Worm (Caenorhabditis elegans) whole organism, mixed stage, embryonic: ENCODE measurements around the gene C25A8.5.
A peak's percentile ranks its signal among the peaks of the same experiment; 100 is the strongest.

ENCODE experiments used
- M03D4.4 ChIP-seq: sonication (generic microtip); optimal IDR thresholded peaks from 2 replicates; lab custom pipeline; 2017; ENCODE audit warnings: mild to moderate bottlenecking, missing genetic modification characterization, missing compliant biosample characterization
- bed-3 ChIP-seq: fragments of 200-800 bp; sonication (Bioruptor generic); optimal IDR thresholded peaks from 3 replicates; lab custom pipeline; 2018; ENCODE audit warnings: mild to moderate bottlenecking, missing genetic modification characterization, moderate library complexity, missing compliant biosample characterization
- ceh-39 ChIP-seq: fragments of 150-350 bp; optimal IDR thresholded peaks from 2 replicates; lab custom pipeline; 2014; ENCODE audit warnings: missing biosample characterization, missing genetic modification characterization
- ceh-43 ChIP-seq: fragments of 200-800 bp; sonication (Bioruptor generic); optimal IDR thresholded peaks from 2 replicates; lab custom pipeline; 2018; ENCODE audit warnings: mild to moderate bottlenecking, missing genetic modification characterization, moderate library complexity, missing compliant biosample characterization
- ces-1 ChIP-seq: fragments of 150-350 bp; optimal IDR thresholded peaks from 2 replicates; lab custom pipeline; 2014; ENCODE audit warnings: missing biosample characterization, missing genetic modification reagents, missing genetic modification characterization
- cnd-1 ChIP-seq: fragments of 200-800 bp; sonication (Bioruptor generic); optimal IDR thresholded peaks from 2 replicates; lab custom pipeline; 2018; ENCODE audit warnings: mild to moderate bottlenecking, missing genetic modification characterization, missing compliant biosample characterization
- drap-1 ChIP-seq: fragments of 200-800 bp; sonication (Bioruptor generic); optimal IDR thresholded peaks from 3 replicates; lab custom pipeline; 2018; ENCODE audit warnings: mild to moderate bottlenecking, missing genetic modification characterization, missing compliant biosample characterization
- elt-1 ChIP-seq: sonication (generic microtip); optimal IDR thresholded peaks from 2 replicates; lab custom pipeline; 2017; ENCODE audit warnings: missing genetic modification characterization, mild to moderate bottlenecking, missing compliant biosample characterization, antibody characterized with exemption, moderate library complexity, borderline replicate concordance; ENCODE audit not compliant: insufficient read depth
- ham-2 ChIP-seq: fragments of 200-800 bp; sonication (Bioruptor generic); optimal IDR thresholded peaks from 2 replicates; lab custom pipeline; 2018; ENCODE audit warnings: mild to moderate bottlenecking, missing genetic modification characterization, missing compliant biosample characterization
- hlh-1 ChIP-seq: fragments of 150-350 bp; optimal IDR thresholded peaks from 2 replicates; lab custom pipeline; 2014; ENCODE audit warnings: missing biosample characterization, missing genetic modification reagents, missing genetic modification characterization
- lin-13 ChIP-seq: fragments of 150-350 bp; optimal IDR thresholded peaks from 2 replicates; lab custom pipeline; 2014; ENCODE audit warnings: missing biosample characterization, missing genetic modification characterization
- lin-32 ChIP-seq: fragments of 200-800 bp; sonication (Bioruptor generic); optimal IDR thresholded peaks from 2 replicates; lab custom pipeline; 2018; ENCODE audit warnings: mild to moderate bottlenecking, missing genetic modification characterization, missing compliant biosample characterization
- lsy-2 ChIP-seq: fragments of 150-350 bp; optimal IDR thresholded peaks from 2 replicates; lab custom pipeline; 2014; ENCODE audit warnings: missing biosample characterization, missing genetic modification characterization
- mep-1 ChIP-seq: fragments of 150-350 bp; optimal IDR thresholded peaks from 2 replicates; lab custom pipeline; 2017; ENCODE audit warnings: missing biosample characterization, missing genetic modification reagents, missing genetic modification characterization, inconsistent platforms
- mls-2 ChIP-seq: sonication (generic microtip); optimal IDR thresholded peaks from 2 replicates; lab custom pipeline; 2016; ENCODE audit warnings: mild to moderate bottlenecking, missing genetic modification characterization, moderate library complexity, missing compliant biosample characterization
- nhr-12 ChIP-seq: fragments of 150-350 bp; optimal IDR thresholded peaks from 2 replicates; lab custom pipeline; 2014; ENCODE audit warnings: missing biosample characterization, missing genetic modification characterization
- nhr-2 ChIP-seq: fragments of 150-350 bp; optimal IDR thresholded peaks from 2 replicates; lab custom pipeline; 2014; ENCODE audit warnings: missing biosample characterization, missing genetic modification characterization
- nhr-237 ChIP-seq: fragments of 150-350 bp; optimal IDR thresholded peaks from 2 replicates; lab custom pipeline; 2014; ENCODE audit warnings: missing biosample characterization, missing genetic modification characterization
- nhr-28 ChIP-seq: fragments of 150-350 bp; optimal IDR thresholded peaks from 2 replicates; lab custom pipeline; 2014; ENCODE audit warnings: missing biosample characterization, missing genetic modification characterization
- nhr-76 ChIP-seq: sonication (generic microtip); optimal IDR thresholded peaks from 2 replicates; lab custom pipeline; 2017; ENCODE audit warnings: missing biosample characterization, missing genetic modification characterization
- pha-4 ChIP-seq: fragments of 150-350 bp; optimal IDR thresholded peaks from 2 replicates; lab custom pipeline; 2018; ENCODE audit warnings: missing biosample characterization, missing genetic modification reagents, missing genetic modification characterization
- sem-2 ChIP-seq: fragments of 200-800 bp; sonication (Bioruptor generic); optimal IDR thresholded peaks from 2 replicates; lab custom pipeline; 2018; ENCODE audit warnings: mild to moderate bottlenecking, missing genetic modification characterization, missing compliant biosample characterization
- snpc-4 ChIP-seq: fragments of 150-350 bp; optimal IDR thresholded peaks from 2 replicates; lab custom pipeline; 2014; ENCODE audit warnings: missing biosample characterization, missing genetic modification characterization
- sptf-1 ChIP-seq: sonication (generic microtip); optimal IDR thresholded peaks from 2 replicates; lab custom pipeline; 2017; ENCODE audit warnings: mild to moderate bottlenecking, missing genetic modification characterization, moderate library complexity, missing compliant biosample characterization
- tbx-8 ChIP-seq: fragments of 200-800 bp; sonication (Bioruptor generic); optimal IDR thresholded peaks from 2 replicates; lab custom pipeline; 2018; ENCODE audit warnings: mild to moderate bottlenecking, missing genetic modification characterization, moderate library complexity, missing compliant biosample characterization
- unc-120 ChIP-seq: sonication (generic microtip); optimal IDR thresholded peaks from 2 replicates; lab custom pipeline; 2017; ENCODE audit warnings: missing genetic modification characterization, missing compliant biosample characterization; ENCODE audit not compliant: poor library complexity, severe bottlenecking
- unc-62 ChIP-seq: fragments of 150-350 bp; optimal IDR thresholded peaks from 2 replicates; lab custom pipeline; 2014; ENCODE audit warnings: missing biosample characterization, missing genetic modification reagents, missing genetic modification characterization
- zip-8 ChIP-seq: fragments of 150-350 bp; optimal IDR thresholded peaks from 2 replicates; lab custom pipeline; 2014; ENCODE audit warnings: missing biosample characterization, missing genetic modification characterization

C25A8.5 gene

DNA sequence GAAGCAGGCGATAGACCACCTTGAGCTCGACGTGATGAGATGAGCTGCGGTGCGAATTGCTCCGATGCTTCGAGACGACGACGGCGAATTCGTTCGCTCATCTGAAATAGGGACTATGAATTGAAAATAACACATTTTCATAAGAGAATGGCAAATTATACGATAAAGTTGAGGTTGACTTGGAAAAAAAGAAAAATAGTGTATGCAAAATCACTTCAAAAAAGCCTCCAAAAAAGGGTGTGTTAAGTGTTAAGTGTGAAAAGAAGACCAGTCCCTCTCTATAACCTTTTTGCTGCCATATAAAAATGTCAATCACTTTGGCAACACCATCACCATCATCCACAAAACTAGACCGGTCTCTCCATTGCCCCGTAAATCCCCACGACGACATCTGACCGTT is 12.5 kb upstream of the C25A8.5 start, which contains the start of gene prkl-1:
Gene prkl-1, minus strand, starts transcription at position 101 of the 400 bp plus-strand sequence.
- no peak for TF ChIP-seq zip-8
- TF ChIP-seq hlh-1 (tag; lab: Kevin White, UChicago), result no peak
- no peak for TF ChIP-seq tbx-8
- TF ChIP-seq mep-1 (tag; lab: Kevin White, UChicago), result no peak
- no peak for TF ChIP-seq elt-1 (tag; lab: Kevin White, UChicago)
- no peak for TF ChIP-seq nhr-76 (tag; lab: Kevin White, UChicago)
- TF ChIP-seq M03D4.4 (tag; lab: Kevin White, UChicago), result no peak
- no peak for TF ChIP-seq unc-62 (GFP tag; lab: Kevin White, UChicago)
- TF ChIP-seq nhr-237 (tag; lab: Kevin White, UChicago), result no peak
- no peak for TF ChIP-seq lin-32 (GFP tag; lab: Kevin White, UChicago)
- TF ChIP-seq nhr-28, result no peak
- no peak for TF ChIP-seq drap-1

DNA sequence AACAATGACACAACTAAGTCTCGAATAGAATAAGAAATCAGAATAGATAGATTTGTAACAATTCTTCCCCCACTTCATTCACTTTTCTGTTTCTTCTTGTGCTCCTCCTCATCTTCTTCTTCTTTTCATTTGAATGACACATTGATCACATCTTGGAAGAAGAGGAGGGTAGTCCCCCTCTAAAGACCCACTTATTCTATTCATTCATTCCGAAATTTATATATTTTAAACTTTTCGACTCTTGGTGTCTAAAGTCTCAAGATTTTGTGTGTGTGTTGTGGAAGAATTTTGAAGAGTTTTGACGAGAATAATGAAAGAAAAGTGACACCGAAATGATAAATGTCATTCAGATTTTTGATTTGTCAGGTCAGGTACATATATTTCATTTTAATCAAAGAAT is 8.2 kb upstream of the C25A8.5 start:
- TF ChIP-seq ces-1 (GFP tag; lab: Kevin White, UChicago) (peak; percentile 13), pha-4 (tag; lab: Kevin White, UChicago) (no peak), unc-120 (tag; lab: Kevin White, UChicago) (peak; percentile 30), cnd-1 (tag; lab: Kevin White, UChicago) (no peak), unc-62 (GFP tag; lab: Kevin White, UChicago) (peak; percentile 64)
- TF ChIP-seq, all 35 proteins: peak for 3

DNA sequence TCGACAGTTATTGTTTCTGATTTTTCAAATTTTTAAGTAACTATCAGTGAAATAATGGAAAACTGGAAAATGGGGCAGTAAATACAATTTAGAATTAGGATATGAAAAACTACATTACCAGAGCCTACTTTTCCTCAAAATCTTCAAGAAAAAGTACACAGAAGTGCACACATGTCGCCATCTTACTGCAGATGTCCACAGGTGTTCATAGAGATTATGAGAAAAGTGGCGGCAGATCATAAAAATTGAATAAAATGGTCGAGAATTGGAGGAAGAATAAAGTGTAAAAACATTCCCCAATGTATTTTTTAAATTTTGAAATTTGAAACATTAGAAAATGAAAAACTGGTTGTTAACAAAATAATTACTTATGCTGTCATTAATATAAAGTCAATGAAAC is 1.4 kb upstream of the C25A8.5 start:
- TF ChIP-seq hlh-1 (tag; lab: Kevin White, UChicago) (no peak), lin-32 (GFP tag; lab: Kevin White, UChicago) (peak; percentile 91), nhr-2 (tag; lab: Kevin White, UChicago) (no peak)

DNA sequence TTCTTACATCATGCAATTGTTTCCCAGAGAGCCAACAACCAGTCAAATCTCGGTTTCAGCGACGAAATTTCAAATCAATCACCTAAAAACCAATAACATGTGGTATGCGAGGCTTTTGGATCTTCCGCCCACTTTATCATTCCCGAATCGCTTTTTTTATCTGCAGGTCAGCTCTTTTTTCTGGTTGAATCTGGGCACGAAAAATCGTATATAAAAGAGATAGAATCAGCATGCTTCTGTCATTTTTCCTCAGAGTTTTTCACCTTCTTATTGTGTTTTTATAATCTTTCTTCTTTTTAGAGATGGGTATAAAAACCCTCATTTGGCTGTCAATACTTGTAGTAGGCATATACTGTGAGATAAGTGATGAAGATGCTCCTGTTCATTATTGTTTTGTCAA is 4.0 kb downstream of the C25A8.5 start, which contains the start of gene cht-3:
Gene cht-3, plus strand, starts transcription at position 301 of the 400 bp plus-strand sequence.
- no peak for TF ChIP-seq sptf-1 (tag; lab: Kevin White, UChicago)
- no peak for TF ChIP-seq pha-4 (tag; lab: Kevin White, UChicago)
- TF ChIP-seq tbx-8, result no peak

DNA sequence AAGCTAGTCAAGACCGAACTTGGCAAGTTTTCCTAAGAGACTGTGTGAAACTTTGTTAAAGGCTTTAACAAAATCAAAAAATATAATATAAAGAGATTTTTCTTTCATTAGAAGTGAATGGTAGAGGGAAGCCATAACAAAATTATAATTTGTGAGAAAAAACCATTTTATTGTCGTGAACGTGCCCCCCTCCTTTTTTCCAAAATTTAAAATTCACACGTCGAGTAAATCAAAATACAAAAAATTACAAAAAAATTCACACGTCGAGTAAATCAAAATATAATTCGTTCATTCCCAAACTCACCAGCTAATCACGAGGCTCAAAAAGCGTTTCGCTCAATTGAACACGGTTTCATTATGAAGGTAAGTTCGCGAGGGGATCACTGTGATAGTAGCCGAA is 10.2 kb downstream of the C25A8.5 start, which contains the start of gene C25A8.2:
Gene C25A8.2, plus strand, starts transcription at position 301 of the 400 bp plus-strand sequence.
- no peak for TF ChIP-seq nhr-76 (tag; lab: Kevin White, UChicago)
- no peak for TF ChIP-seq pha-4 (tag; lab: Kevin White, UChicago)
- no peak for TF ChIP-seq mls-2 (tag; lab: Kevin White, UChicago)
- no peak for TF ChIP-seq sem-2 (GFP tag; lab: Kevin White, UChicago)
- no peak for TF ChIP-seq nhr-28
- TF ChIP-seq ceh-39, result no peak
- TF ChIP-seq snpc-4 (tag; lab: Kevin White, UChicago), result no peak
- no peak for TF ChIP-seq elt-1 (tag; lab: Kevin White, UChicago)
- TF ChIP-seq lsy-2 (tag; lab: Kevin White, UChicago), result no peak
- TF ChIP-seq hlh-1 (tag; lab: Kevin White, UChicago), result no peak
- TF ChIP-seq zip-8, result no peak
- no peak for TF ChIP-seq cnd-1 (tag; lab: Kevin White, UChicago)
- TF ChIP-seq bed-3 (GFP tag; lab: Kevin White, UChicago), result no peak
- TF ChIP-seq ham-2, result no peak
- no peak for TF ChIP-seq lin-13 (tag; lab: Kevin White, UChicago)
- no peak for TF ChIP-seq lin-32 (GFP tag; lab: Kevin White, UChicago)
- no peak for TF ChIP-seq nhr-12 (tag; lab: Kevin White, UChicago)

DNA sequence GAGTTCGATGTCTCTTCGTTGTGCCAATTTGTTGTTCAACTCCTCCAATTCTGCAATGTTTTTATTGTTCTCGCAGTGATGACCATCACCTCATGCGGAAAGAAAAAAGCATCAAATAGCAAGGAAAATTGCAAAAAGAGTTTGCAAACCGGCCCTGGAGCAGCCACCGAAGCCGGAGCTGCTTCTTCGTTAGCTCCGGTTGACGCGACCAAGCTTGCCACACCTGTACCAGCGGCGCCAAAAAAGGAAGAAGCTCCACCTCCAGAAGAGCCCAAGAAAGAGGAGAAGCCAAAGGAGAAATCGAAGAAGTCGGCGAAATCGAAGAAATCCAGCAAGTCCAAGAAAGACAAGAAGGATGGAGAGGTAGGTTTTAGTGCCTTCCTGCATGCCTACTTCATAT is 10.9 kb downstream of the C25A8.5 start:
- no peak for TF ChIP-seq ceh-39
- no peak for TF ChIP-seq lin-32 (GFP tag; lab: Kevin White, UChicago)
- no peak for TF ChIP-seq mls-2 (tag; lab: Kevin White, UChicago)
- no peak for TF ChIP-seq nhr-12 (tag; lab: Kevin White, UChicago)
- TF ChIP-seq cnd-1 (tag; lab: Kevin White, UChicago), result no peak
- no peak for TF ChIP-seq pha-4 (tag; lab: Kevin White, UChicago)
- no peak for TF ChIP-seq ceh-43 (GFP tag; lab: Kevin White, UChicago)
- TF ChIP-seq zip-8, result no peak
- TF ChIP-seq drap-1, result no peak
- no peak for TF ChIP-seq mep-1 (tag; lab: Kevin White, UChicago)
- TF ChIP-seq nhr-2 (tag; lab: Kevin White, UChicago), result no peak
- no peak for TF ChIP-seq unc-62 (GFP tag; lab: Kevin White, UChicago)
- TF ChIP-seq sptf-1 (tag; lab: Kevin White, UChicago), result no peak
- no peak for TF ChIP-seq tbx-8
- TF ChIP-seq, all 35 proteins: peak for 0
